Worm (Caenorhabditis elegans) whole organism, early embryonic: ENCODE results near the gene F02D8.9.

Experiments used
- B0310.2 ChIP-seq: sonication (generic microtip); optimal IDR thresholded peaks from 2 replicates; lab custom pipeline; 2016; ENCODE audit warnings: mild to moderate bottlenecking, missing genetic modification characterization, missing compliant biosample characterization
- aly-1 ChIP-seq: sonication (generic microtip); optimal IDR thresholded peaks from 2 replicates; lab custom pipeline; 2016; ENCODE audit warnings: missing genetic modification characterization, missing compliant biosample characterization
- ama-1 ChIP-seq: fragments of 150-350 bp; optimal IDR thresholded peaks from 2 replicates; lab custom pipeline; 2014
- ceh-36 ChIP-seq: sonication (generic microtip); optimal IDR thresholded peaks from 2 replicates; lab custom pipeline; 2016; ENCODE audit warnings: missing genetic modification characterization, inconsistent platforms, missing compliant biosample characterization
- flt-1 ChIP-seq: fragments of 200-800 bp; sonication (Bioruptor generic); IDR thresholded peaks from 2 replicates; pipeline ENCODE4 v1.3.6; 2022; ENCODE audit warnings: missing genetic modification characterization, missing compliant biosample characterization
- scrt-1 ChIP-seq: fragments of 200-800 bp; sonication (Bioruptor generic); IDR thresholded peaks from 2 replicates; pipeline ENCODE4 v1.3.6; 2022; ENCODE audit warnings: missing genetic modification characterization, missing compliant biosample characterization
- tra-4 ChIP-seq: sonication (generic microtip); optimal IDR thresholded peaks from 2 replicates; lab custom pipeline; 2017; ENCODE audit warnings: missing genetic modification characterization, missing compliant biosample characterization

DNA sequence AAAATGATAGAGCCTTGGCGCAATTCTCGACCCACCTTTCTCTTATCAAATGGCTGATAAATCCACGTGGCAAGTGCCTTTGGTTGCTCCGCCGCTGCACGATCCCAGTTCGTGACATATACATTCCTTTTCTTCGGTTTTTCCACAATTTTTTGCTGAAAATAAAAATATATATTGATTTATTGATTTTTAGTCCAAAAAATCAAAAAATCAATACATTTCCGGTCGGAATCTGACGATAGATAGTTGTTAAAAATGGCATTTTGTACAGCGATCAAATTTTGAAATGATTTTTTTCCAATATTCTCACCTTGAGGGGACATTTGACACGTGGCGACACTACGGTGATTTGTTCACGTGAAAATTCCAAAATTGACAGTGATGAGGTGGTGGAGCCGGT, 11.8 kb downstream of the F02D8.9 start:
- TF ChIP-seq B0310.2 (tag; lab: Kevin White, UChicago) (no peak), scrt-1 (GFP tag; lab: Robert Waterston, UW) (no peak), flt-1 (no peak), tra-4 (no peak), ama-1 (lab: Kevin White, UChicago) (no peak), ceh-36 (tag; lab: Kevin White, UChicago) (no peak), aly-1 (tag; lab: Kevin White, UChicago) (no peak)
